Fruit fly (Drosophila melanogaster) whole organism: ENCODE data around the gene CG4650.

ENCODE experiments used
- CG8478 ChIP-seq: fragments of >200 bp; optimal IDR thresholded peaks from 2 replicates; lab custom pipeline; 2018; ENCODE audit warnings: inconsistent platforms
- Dll ChIP-seq: fragments of >200 bp; optimal IDR thresholded peaks from 2 replicates; lab custom pipeline; 2017
- EcR ChIP-seq, 2 experiments: fragments of >200 bp; optimal IDR thresholded peaks; 2 replicates each; lab custom pipeline; 2017; ENCODE audit warnings: missing biosample characterization in 2 of 2, missing genetic modification characterization in 2 of 2, missing genetic modification reagents in 2 of 2
- pan ChIP-seq: fragments of >200 bp; optimal IDR thresholded peaks from 2 replicates; lab custom pipeline; 2017
- psq ChIP-seq: fragments of >200 bp; optimal IDR thresholded peaks from 2 replicates; lab custom pipeline; 2017
- usp ChIP-seq: fragments of >200 bp; optimal IDR thresholded peaks from 2 replicates; lab custom pipeline; 2017; ENCODE audit warnings: missing biosample characterization, missing genetic modification characterization, mixed read lengths

The CG4650 gene

dm6 chr2L:14774713-14775112 is at the start of gene CG4650:
TSS of gene CG4650 (minus strand) at chr2L:14774981.
- no peak for TF ChIP-seq psq
- TF ChIP-seq usp: no peak
- no peak for TF ChIP-seq CG8478
- TF ChIP-seq pan (lab: Kevin White, UChicago): no peak
- no peak for TF ChIP-seq EcR (GFP tag; optimal IDR thresholded peaks at IDR 0.05; lab: Kevin White, UChicago)
- no peak for TF ChIP-seq Dll (lab: Kevin White, UChicago)

dm6 chr2L:14810461-14810860 is 35.7 kb upstream of the CG4650 start, which contains the start of gene CG33309:
TSS of gene CG33309 (plus strand) at chr2L:14810761.
- TF ChIP-seq CG8478: no peak
- no peak for TF ChIP-seq EcR (GFP tag; optimal IDR thresholded peaks at IDR 0.05; lab: Kevin White, UChicago)
- no peak for TF ChIP-seq usp
- TF ChIP-seq pan (lab: Kevin White, UChicago): no peak
- TF ChIP-seq psq: no peak

- TF ChIP-seq EcR (GFP tag; optimal IDR thresholded peaks at IDR 0.05; lab: Kevin White, UChicago) (no peak), usp (no peak), pan (lab: Kevin White, UChicago) (no peak), CG8478 (no peak), psq (no peak), Dll (lab: Kevin White, UChicago) (no peak)
Observed at dm6 chr2L:14802034-14802433, 27.3 kb upstream of the CG4650 start, which contains the start of gene CG33308. TSS of gene CG33308 (plus strand) at chr2L:14802334.

dm6 chr2L:14797554-14797953 is 22.8 kb upstream of the CG4650 start:
- TF ChIP-seq Dll (lab: Kevin White, UChicago) (no peak), psq (no peak), usp (no peak), CG8478 (no peak), pan (lab: Kevin White, UChicago) (no peak), EcR (GFP tag; optimal IDR thresholded peaks at IDR 0.05; lab: Kevin White, UChicago) (no peak)

dm6 chr2L:14796542-14796941 is 21.8 kb upstream of the CG4650 start, which contains the start of gene CG18420:
TSS of gene CG18420 (minus strand) at chr2L:14796642.
- no peak for TF ChIP-seq pan (lab: Kevin White, UChicago)
- TF ChIP-seq usp: no peak
- TF ChIP-seq psq: no peak
- no peak for TF ChIP-seq EcR (GFP tag; optimal IDR thresholded peaks at IDR 0.05; lab: Kevin White, UChicago)
- no peak for TF ChIP-seq CG8478
- TF ChIP-seq Dll (lab: Kevin White, UChicago): no peak

dm6 chr2L:14784498-14784897 is 9.7 kb upstream of the CG4650 start, which contains the start of gene CG18636:
TSS of gene CG18636 (minus strand) at chr2L:14784598.
- no peak for TF ChIP-seq Dll (lab: Kevin White, UChicago)
- no peak for TF ChIP-seq CG8478
- no peak for TF ChIP-seq psq
- TF ChIP-seq pan (lab: Kevin White, UChicago): no peak
- TF ChIP-seq EcR (GFP tag; optimal IDR thresholded peaks at IDR 0.05; lab: Kevin White, UChicago): no peak
- no peak for TF ChIP-seq usp

dm6 chr2L:14765608-14766007 is 9.2 kb downstream of the CG4650 start, which contains the start of gene CG4701:
TSS of gene CG4701 (plus strand) at chr2L:14765908.
- no peak for TF ChIP-seq psq
- no peak for TF ChIP-seq EcR (GFP tag; optimal IDR thresholded peaks at IDR 0.05; lab: Kevin White, UChicago)
- TF ChIP-seq CG8478: no peak
- TF ChIP-seq pan (lab: Kevin White, UChicago): no peak
- no peak for TF ChIP-seq Dll (lab: Kevin White, UChicago)
- TF ChIP-seq usp: no peak

- TF ChIP-seq EcR (GFP tag; optimal IDR thresholded peaks at IDR 0.05; lab: Kevin White, UChicago) (no peak), CG8478 (no peak), usp (no peak), pan (lab: Kevin White, UChicago) (no peak), psq (no peak), Dll (lab: Kevin White, UChicago) (no peak)
Observed at dm6 chr2L:14762465-14762864, 12.3 kb downstream of the CG4650 start, which contains the start of gene CSN1a. TSS of gene CSN1a (plus strand) at chr2L:14762765.

dm6 chr2L:14760467-14760866 is 14.3 kb downstream of the CG4650 start, which contains the start of gene CG4691:
TSS of gene CG4691 (plus strand) at chr2L:14760767.
- no peak for TF ChIP-seq Dll (lab: Kevin White, UChicago)
- no peak for TF ChIP-seq pan (lab: Kevin White, UChicago)
- TF ChIP-seq psq: no peak
- no peak for TF ChIP-seq usp
- no peak for TF ChIP-seq EcR (GFP tag; optimal IDR thresholded peaks at IDR 0.05; lab: Kevin White, UChicago)
- TF ChIP-seq CG8478: no peak

- TF ChIP-seq CG8478 (no peak), EcR (GFP tag; optimal IDR thresholded peaks at IDR 0.05; lab: Kevin White, UChicago) (no peak), pan (lab: Kevin White, UChicago) (no peak), psq (no peak), Dll (lab: Kevin White, UChicago) (no peak), usp (no peak)
Observed at dm6 chr2L:14746068-14746467, 28.7 kb downstream of the CG4650 start.

dm6 chr2L:14745068-14745467 is 29.7 kb downstream of the CG4650 start, which contains the start of gene CG42587:
TSS of gene CG42587 (minus strand) at chr2L:14745210.
- no peak for TF ChIP-seq Dll (lab: Kevin White, UChicago)
- no peak for TF ChIP-seq usp
- no peak for TF ChIP-seq psq
- TF ChIP-seq EcR (GFP tag; optimal IDR thresholded peaks at IDR 0.05; lab: Kevin White, UChicago): no peak
- no peak for TF ChIP-seq pan (lab: Kevin White, UChicago)
- TF ChIP-seq CG8478: no peak

dm6 chr2L:14744121-14744520 is 30.7 kb downstream of the CG4650 start, which contains the start of gene CG42681:
TSS of gene CG42681 (plus strand) at chr2L:14744421.
- TF ChIP-seq pan (lab: Kevin White, UChicago): no peak

- no peak for TF ChIP-seq EcR (GFP tag; optimal IDR thresholded peaks at IDR 0.05; lab: Kevin White, UChicago)
- TF ChIP-seq usp: no peak
- TF ChIP-seq pan (lab: Kevin White, UChicago): no peak
Observed at dm6 chr2L:14743337-14743736, 31.4 kb downstream of the CG4650 start.
